Fruit fly (Drosophila melanogaster) whole organism, wandering third instar larva: ENCODE measurements around the gene Cpr65Av.

Experiments
- Abd-B ChIP-seq: fragments of >200 bp; optimal IDR thresholded peaks from 2 replicates; lab custom pipeline; 2017; ENCODE audit warnings: missing biosample characterization, missing genetic modification characterization
- CG9705 ChIP-seq: fragments of 200-800 bp; sonication (Bioruptor generic); optimal IDR thresholded peaks from 2 replicates; lab custom pipeline; 2018; ENCODE audit warnings: missing biosample characterization, mild to moderate bottlenecking, missing genetic modification characterization
- Dfd ChIP-seq: fragments of >200 bp; optimal IDR thresholded peaks from 2 replicates; lab custom pipeline; 2017; ENCODE audit warnings: missing biosample characterization, missing genetic modification characterization
- GATAd ChIP-seq: sonication (Bioruptor generic); optimal IDR thresholded peaks from 2 replicates; lab custom pipeline; 2016; ENCODE audit warnings: missing biosample characterization, missing genetic modification characterization
- HLH106 ChIP-seq: fragments of 200-800 bp; optimal IDR thresholded peaks from 3 replicates; lab custom pipeline; 2019; ENCODE audit warnings: missing biosample characterization, mild to moderate bottlenecking, missing genetic modification characterization, moderate library complexity
- Hr83 ChIP-seq: fragments of 200-300 bp; sonication (Bioruptor generic); optimal IDR thresholded peaks from 2 replicates; lab custom pipeline; 2016; ENCODE audit warnings: missing biosample characterization, mild to moderate bottlenecking, missing genetic modification characterization, moderate library complexity; ENCODE audit not compliant: poor library complexity, severe bottlenecking
- Jra ChIP-seq: sonication (Bioruptor generic); optimal IDR thresholded peaks from 2 replicates; lab custom pipeline; 2016; ENCODE audit warnings: missing biosample characterization, missing genetic modification characterization
- OdsH ChIP-seq: fragments of 200-800 bp; sonication (Bioruptor generic); optimal IDR thresholded peaks from 2 replicates; lab custom pipeline; 2016; ENCODE audit warnings: missing biosample characterization, mild to moderate bottlenecking, missing genetic modification characterization
- br ChIP-seq: fragments of 200-800 bp; sonication (Bioruptor generic); optimal IDR thresholded peaks from 2 replicates; lab custom pipeline; 2016; ENCODE audit warnings: missing biosample characterization, missing genetic modification characterization
- brk ChIP-seq: fragments of 200-800 bp; sonication (Bioruptor generic); optimal IDR thresholded peaks from 2 replicates; lab custom pipeline; 2016; ENCODE audit warnings: missing biosample characterization, mild to moderate bottlenecking, missing genetic modification characterization
- jim ChIP-seq: fragments of 175-275, 200-325 bp; sonication (Bioruptor generic); optimal IDR thresholded peaks from 2 replicates; lab custom pipeline; 2016; ENCODE audit warnings: missing biosample characterization, mild to moderate bottlenecking, missing genetic modification characterization
- psq ChIP-seq: fragments of 200-800 bp; sonication (Bioruptor generic); optimal IDR thresholded peaks from 3 replicates; lab custom pipeline; 2017; ENCODE audit warnings: missing biosample characterization, mild to moderate bottlenecking, missing genetic modification characterization, moderate library complexity

DNA sequence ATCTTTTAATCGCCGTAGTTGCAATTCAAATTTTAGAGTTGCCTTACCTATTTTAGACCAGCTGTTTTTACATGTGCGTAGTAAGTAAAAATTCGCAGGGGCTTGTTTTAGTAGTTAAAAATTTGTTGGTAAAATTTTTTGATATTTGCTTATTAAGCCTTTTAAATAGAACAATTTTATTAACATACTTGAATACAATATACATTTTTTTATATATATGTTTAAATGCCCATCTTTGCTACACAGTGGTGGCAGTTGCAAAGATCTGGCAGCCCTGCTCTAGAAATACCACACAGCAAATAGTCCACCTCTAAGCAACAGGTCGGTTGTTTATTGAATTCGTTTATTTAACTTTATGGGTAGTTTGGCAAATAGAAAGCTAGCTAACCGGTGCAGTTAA, 45.1 kb downstream of the Cpr65Av start, which contains the start of the genes CG10467 and loj:
- peak; percentile 59 for TF ChIP-seq br (GFP tag; lab: Kevin White, UChicago)
- TF ChIP-seq jim (GFP tag; lab: Kevin White, UChicago), result no peak
- peak; percentile 89 for TF ChIP-seq OdsH (GFP tag; lab: Kevin White, UChicago)
- TF ChIP-seq HLH106 (tag; lab: Kevin White, UChicago), result peak; percentile 92
- peak; percentile 90 for TF ChIP-seq brk (GFP tag; lab: Kevin White, UChicago)
- TF ChIP-seq Abd-B, result no peak
- TF ChIP-seq psq (GFP tag; lab: Kevin White, UChicago), result peak; percentile 89
- TF ChIP-seq Hr83 (GFP tag; lab: Kevin White, UChicago), result peak; percentile 72
- TF ChIP-seq GATAd (GFP tag; lab: Kevin White, UChicago), result peak; percentile 77
- TF ChIP-seq CG9705 (GFP tag; lab: Kevin White, UChicago), result peak; percentile 88
- no peak for TF ChIP-seq Dfd (GFP tag; lab: Kevin White, UChicago)
- peak; percentile 75 for TF ChIP-seq Jra (GFP tag; lab: Kevin White, UChicago)
